Fruit fly (Drosophila melanogaster) whole organism, embryonic: ENCODE measurements around the gene HINT1.

Source experiments
- Atf-2 ChIP-seq: fragments of 200-800 bp; sonication (Bioruptor generic); optimal IDR thresholded peaks from 2 replicates; lab custom pipeline; 2016; ENCODE audit warnings: missing biosample characterization, missing genetic modification characterization
- Awh ChIP-seq: fragments of 200-800 bp; sonication (Bioruptor generic); IDR thresholded peaks from 2 replicates; pipeline ENCODE4, ENCODE4 v1.3.6; 2022; ENCODE audit warnings: missing biosample characterization, missing genetic modification characterization
- CG10543 ChIP-seq: fragments of 200-800 bp; sonication (Bioruptor generic); optimal IDR thresholded peaks from 3 replicates; lab custom pipeline; 2017; ENCODE audit warnings: missing biosample characterization, mild to moderate bottlenecking, missing genetic modification characterization, moderate library complexity
- CG11085 ChIP-seq: fragments of 200-800 bp; sonication (Bioruptor generic); IDR thresholded peaks from 2 replicates; pipeline ENCODE4 v1.3.6; 2022; ENCODE audit warnings: missing biosample characterization, missing genetic modification characterization
- CG11093 ChIP-seq: fragments of 200-800 bp; sonication (Bioruptor generic); IDR thresholded peaks from 3 replicates; pipeline ENCODE4 v1.3.6; 2022; ENCODE audit warnings: missing biosample characterization, missing genetic modification characterization
- CG11723 ChIP-seq: fragments of 200-800 bp; sonication (Bioruptor generic); optimal IDR thresholded peaks from 2 replicates; lab custom pipeline; 2017; ENCODE audit warnings: missing biosample characterization, mild to moderate bottlenecking, missing genetic modification characterization
- CG12769 ChIP-seq: fragments of 200-800 bp; sonication (Bioruptor generic); optimal IDR thresholded peaks from 2 replicates; lab custom pipeline; 2019; ENCODE audit warnings: missing biosample characterization, mild to moderate bottlenecking, missing genetic modification characterization, moderate library complexity
- CG13123 ChIP-seq: fragments of 200-800 bp; sonication (Bioruptor generic); optimal IDR thresholded peaks from 2 replicates; lab custom pipeline; 2016; ENCODE audit warnings: missing biosample characterization, missing genetic modification characterization
- CG15011 ChIP-seq: fragments of 200-800 bp; sonication (Bioruptor generic); optimal IDR thresholded peaks from 3 replicates; lab custom pipeline; 2018; ENCODE audit warnings: missing biosample characterization, mild to moderate bottlenecking, missing genetic modification characterization
- CG15601 ChIP-seq: fragments of 200-800 bp; sonication (Bioruptor generic); optimal IDR thresholded peaks from 3 replicates; lab custom pipeline; 2019; ENCODE audit warnings: missing biosample characterization, mild to moderate bottlenecking, missing genetic modification characterization, moderate library complexity
- CG17385 ChIP-seq: fragments of 200-800 bp; sonication (Bioruptor generic); optimal IDR thresholded peaks from 3 replicates; lab custom pipeline; 2018; ENCODE audit warnings: missing biosample characterization, mild to moderate bottlenecking, missing genetic modification characterization
- CG18764 ChIP-seq: fragments of 200-800 bp; sonication (Bioruptor generic); optimal IDR thresholded peaks from 3 replicates; lab custom pipeline; 2016; ENCODE audit warnings: missing biosample characterization, missing genetic modification characterization
- CG31441 ChIP-seq: fragments of 200-800 bp; sonication (Bioruptor generic); IDR thresholded peaks from 2 replicates; pipeline ENCODE4 v1.3.6; 2022; ENCODE audit warnings: missing biosample characterization, missing genetic modification characterization
- CG3281 ChIP-seq: fragments of 200-800 bp; sonication (Bioruptor generic); optimal IDR thresholded peaks from 3 replicates; lab custom pipeline; 2017; ENCODE audit warnings: missing biosample characterization, mild to moderate bottlenecking, missing genetic modification characterization
- CG33557 ChIP-seq: fragments of 200-800 bp; sonication (Bioruptor generic); optimal IDR thresholded peaks from 2 replicates; lab custom pipeline; 2019; ENCODE audit warnings: missing biosample characterization, mild to moderate bottlenecking, missing genetic modification characterization, moderate library complexity
- CG4404 ChIP-seq: fragments of 200-800 bp; sonication (Bioruptor generic); IDR thresholded peaks from 2 replicates; pipeline ENCODE4 v1.3.6; 2022; ENCODE audit warnings: missing biosample characterization, missing genetic modification characterization
- CG4424 ChIP-seq: fragments of 200-800 bp; sonication (Bioruptor generic); optimal IDR thresholded peaks from 3 replicates; lab custom pipeline; 2016; ENCODE audit warnings: missing biosample characterization, missing genetic modification characterization
- CG6683 ChIP-seq: fragments of 200-800 bp; sonication (Bioruptor generic); optimal IDR thresholded peaks from 2 replicates; lab custom pipeline; 2017; ENCODE audit warnings: missing biosample characterization, mild to moderate bottlenecking, missing genetic modification characterization, missing genetic modification reagents
- CG8478 ChIP-seq: fragments of >200 bp; optimal IDR thresholded peaks from 2 replicates; lab custom pipeline; 2018
- Deaf1 ChIP-seq: fragments of 200-800 bp; optimal IDR thresholded peaks from 3 replicates; lab custom pipeline; 2019; ENCODE audit warnings: missing biosample characterization, mild to moderate bottlenecking, missing genetic modification characterization, moderate library complexity
- Dip2 ChIP-seq: fragments of 200-800 bp; sonication (Bioruptor generic); IDR thresholded peaks from 2 replicates; pipeline ENCODE4 v1.3.6; 2022; ENCODE audit warnings: missing biosample characterization, missing genetic modification characterization
- Eip74EF ChIP-seq, 2 experiments: fragments of 200-800 bp in 1 of 2; fragments of >200 bp in 1 of 2; sonication (Bioruptor generic) in 1 of 2; optimal IDR thresholded peaks; 2 replicates each; lab custom pipeline; 2017 to 2019; ENCODE audit warnings: missing biosample characterization in 2 of 2, missing genetic modification characterization in 2 of 2, mild to moderate bottlenecking in 1 of 2, moderate library complexity in 1 of 2
- Fer1 ChIP-seq: fragments of 200-800 bp; sonication (Bioruptor generic); optimal IDR thresholded peaks from 2 replicates; lab custom pipeline; 2017; ENCODE audit warnings: missing biosample characterization, mild to moderate bottlenecking, missing genetic modification characterization
- HLH54F ChIP-seq: fragments of 200-800 bp; sonication (Bioruptor generic); optimal IDR thresholded peaks from 3 replicates; lab custom pipeline; 2016; ENCODE audit warnings: missing biosample characterization, missing genetic modification characterization
- Hey ChIP-seq: fragments of 200-800 bp; sonication (Bioruptor generic); optimal IDR thresholded peaks from 3 replicates; lab custom pipeline; 2018; ENCODE audit warnings: missing biosample characterization, mild to moderate bottlenecking, missing genetic modification characterization
- Hmx ChIP-seq: fragments of 200-800 bp; sonication (Bioruptor generic); optimal IDR thresholded peaks from 2 replicates; lab custom pipeline; 2016; ENCODE audit warnings: missing biosample characterization, missing genetic modification characterization
- Mrtf ChIP-seq: fragments of 200-800 bp; sonication (Bioruptor generic); IDR thresholded peaks from 3 replicates; pipeline ENCODE4 v1.3.6; 2022; ENCODE audit warnings: missing biosample characterization, missing genetic modification characterization
- NC2α ChIP-seq: fragments of 200-800 bp; sonication (Bioruptor generic); optimal IDR thresholded peaks from 2 replicates; lab custom pipeline; 2016; ENCODE audit warnings: missing biosample characterization, missing genetic modification characterization
- Neu2 ChIP-seq: fragments of 200-800 bp; sonication (Bioruptor generic); optimal IDR thresholded peaks from 3 replicates; lab custom pipeline; 2016; ENCODE audit warnings: missing biosample characterization, missing genetic modification characterization, borderline replicate concordance
- Optix ChIP-seq: fragments of 200-800 bp; sonication (Bioruptor generic); IDR thresholded peaks from 3 replicates; pipeline ENCODE4 v1.3.6; 2022; ENCODE audit warnings: missing biosample characterization, missing genetic modification characterization
- bigmax ChIP-seq: fragments of 200-800 bp; sonication (Bioruptor generic); optimal IDR thresholded peaks from 2 replicates; lab custom pipeline; 2018; ENCODE audit warnings: missing biosample characterization, mild to moderate bottlenecking, missing genetic modification characterization
- ci ChIP-seq: fragments of 200-800 bp; sonication (Bioruptor generic); IDR thresholded peaks from 3 replicates; pipeline ENCODE4 v1.3.6; 2022; ENCODE audit warnings: missing biosample characterization, missing genetic modification characterization
- emc ChIP-seq: fragments of 200-800 bp; sonication (Bioruptor generic); optimal IDR thresholded peaks from 2 replicates; lab custom pipeline; 2016; ENCODE audit warnings: missing biosample characterization, missing genetic modification characterization
- ewg ChIP-seq: fragments of 200-800 bp; sonication (Bioruptor generic); optimal IDR thresholded peaks from 3 replicates; lab custom pipeline; 2017; ENCODE audit warnings: mild to moderate bottlenecking, missing biosample characterization, missing genetic modification reagents, missing genetic modification characterization
- eyg ChIP-seq: fragments of 200-800 bp; sonication (Bioruptor generic); optimal IDR thresholded peaks from 3 replicates; lab custom pipeline; 2016; ENCODE audit warnings: missing biosample characterization, missing genetic modification characterization
- gsb ChIP-seq: fragments of 200-800 bp; sonication (Bioruptor generic); IDR thresholded peaks from 2 replicates; pipeline ENCODE4 v1.3.6; 2022; ENCODE audit warnings: missing biosample characterization, missing genetic modification characterization
- gsb-n ChIP-seq: fragments of 200-800 bp; sonication (Bioruptor generic); optimal IDR thresholded peaks from 3 replicates; lab custom pipeline; 2018; ENCODE audit warnings: missing biosample characterization, mild to moderate bottlenecking, missing genetic modification characterization
- hkb ChIP-seq, 2 experiments: fragments of 200-800 bp in 1 of 2; fragments of >200 bp in 1 of 2; sonication (Bioruptor generic) in 1 of 2; IDR thresholded peaks in 1 of 2; optimal IDR thresholded peaks in 1 of 2; 2 replicates each; pipeline versions ENCODE4 v1.3.6 to Lab custom; 2017 to 2022; ENCODE audit warnings: missing biosample characterization in 1 of 2, missing genetic modification characterization in 1 of 2
- mirr ChIP-seq: fragments of 200-800 bp; sonication (Bioruptor generic); optimal IDR thresholded peaks from 3 replicates; lab custom pipeline; 2018; ENCODE audit warnings: missing biosample characterization, mild to moderate bottlenecking, missing genetic modification characterization
- pfk ChIP-seq: fragments of 200-800 bp; sonication (Bioruptor generic); optimal IDR thresholded peaks from 2 replicates; lab custom pipeline; 2018; ENCODE audit warnings: missing biosample characterization, mild to moderate bottlenecking, missing genetic modification characterization, moderate library complexity
- psq ChIP-seq: fragments of 200-800 bp; sonication (Bioruptor generic); optimal IDR thresholded peaks from 2 replicates; lab custom pipeline; 2017; ENCODE audit warnings: missing biosample characterization, missing genetic modification characterization
- pum ChIP-seq: fragments of 200-800 bp; sonication (Bioruptor generic); optimal IDR thresholded peaks from 2 replicates; lab custom pipeline; 2016; ENCODE audit warnings: missing biosample characterization, missing genetic modification characterization
- pzg ChIP-seq: fragments of 200-800 bp; sonication (Bioruptor generic); optimal IDR thresholded peaks from 3 replicates; lab custom pipeline; 2018; ENCODE audit warnings: missing biosample characterization, mild to moderate bottlenecking, missing genetic modification characterization, moderate library complexity
- rib ChIP-seq: fragments of 200-800 bp; sonication (Bioruptor generic); IDR thresholded peaks from 2 replicates; pipeline ENCODE4 v1.3.6; 2022; ENCODE audit warnings: missing biosample characterization, missing genetic modification characterization
- sens ChIP-seq: fragments of 200-800 bp; sonication (Bioruptor generic); peaks from one replicate; lab custom pipeline; 2016; ENCODE audit warnings: missing biosample characterization, missing genetic modification characterization
- sisA ChIP-seq: fragments of 200-800 bp; sonication (Bioruptor generic); IDR thresholded peaks from 2 replicates; pipeline ENCODE4 v1.3.6; 2022; ENCODE audit warnings: missing biosample characterization, missing genetic modification characterization
- slbo ChIP-seq: fragments of 200-800 bp; sonication (Bioruptor generic); IDR thresholded peaks from 2 replicates; pipeline ENCODE4 v1.3.6; 2022; ENCODE audit warnings: missing biosample characterization, missing genetic modification characterization
- stc ChIP-seq: fragments of 200-800 bp; sonication (Bioruptor generic); IDR thresholded peaks from 2 replicates; pipeline ENCODE4 v1.3.6; 2022; ENCODE audit warnings: missing biosample characterization, missing genetic modification characterization
- vnd ChIP-seq: fragments of 200-800 bp; sonication (Bioruptor generic); IDR thresholded peaks from 3 replicates; pipeline ENCODE4 v1.3.6; 2022; ENCODE audit warnings: missing biosample characterization, missing genetic modification characterization; ENCODE audit not compliant: partially characterized antibody
- zfh1 ChIP-seq: fragments of 200-800 bp; sonication (Bioruptor generic); IDR thresholded peaks from 3 replicates; pipeline ENCODE4 v1.3.6; 2022; ENCODE audit warnings: missing biosample characterization, missing genetic modification characterization

The HINT1 gene

DNA sequence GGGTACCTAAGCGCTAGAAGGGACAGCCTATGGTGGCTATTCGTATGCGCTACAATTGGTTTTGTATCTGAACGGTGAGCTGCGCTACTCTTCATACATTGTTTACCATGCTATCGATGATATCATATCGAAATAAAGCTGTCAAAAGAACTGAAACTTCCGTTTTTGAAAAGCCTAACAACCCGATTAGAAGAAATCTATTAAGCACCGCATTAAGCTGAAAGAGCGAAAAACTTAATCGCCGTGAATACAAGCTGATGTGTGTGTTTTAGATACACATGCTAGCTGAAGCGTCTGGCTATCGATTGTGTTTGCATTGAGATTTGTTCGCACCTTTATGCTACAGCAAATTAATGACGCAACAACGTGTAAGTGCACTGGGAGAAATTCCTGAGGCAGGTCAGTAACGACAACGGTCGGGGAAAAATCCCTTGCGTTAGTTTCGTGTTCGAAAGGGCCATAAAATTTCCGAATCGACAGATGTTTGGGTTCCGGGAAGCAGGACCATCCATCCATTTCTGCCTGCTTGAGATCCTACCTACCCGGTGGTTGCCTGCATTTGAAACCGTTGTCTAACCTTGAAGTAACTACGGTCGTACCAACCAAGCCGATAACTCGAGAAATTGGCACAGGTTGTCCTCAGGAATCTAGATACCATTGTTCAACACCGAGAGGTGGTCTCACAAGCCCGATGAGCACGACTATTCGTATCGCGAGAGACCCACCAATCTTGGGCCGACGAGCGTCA, 19.4 kb upstream of the HINT1 start (continued):
- TF ChIP-seq CG33557 (peak; percentile 33), CG12769 (tag; lab: Kevin White, UChicago) (peak; percentile 92), CG11085 (no peak), CG3281 (GFP tag; lab: Kevin White, UChicago) (peak; percentile 85), CG4424 (GFP tag; lab: Kevin White, UChicago) (peak; percentile 72), pfk (GFP tag; lab: Kevin White, UChicago) (peak; percentile 9), ci (GFP tag; lab: Robert Waterston, UW) (no peak), Hmx (peak; percentile 16), Optix (GFP tag; lab: Robert Waterston, UW) (no peak), gsb (GFP tag; lab: Robert Waterston, UW) (no peak), Neu2 (peak; percentile 0), sens (GFP tag; lab: Kevin White, UChicago) (peak; percentile 94), CG15601 (tag; lab: Kevin White, UChicago) (peak; percentile 68), hkb (optimal IDR thresholded peaks at IDR 0.05; lab: Kevin White, UChicago) (no peak), hkb (GFP tag; IDR thresholded peaks at IDR 0.05; lab: Robert Waterston, UW) (no peak), emc (GFP tag; lab: Kevin White, UChicago) (peak; percentile 62), eyg (GFP tag; lab: Kevin White, UChicago) (no peak), CG11723 (GFP tag; lab: Kevin White, UChicago) (peak; percentile 13), CG17385 (GFP tag; lab: Kevin White, UChicago) (peak; percentile 69), Atf-2 (GFP tag; lab: Kevin White, UChicago) (peak; percentile 57), CG13123 (GFP tag; lab: Kevin White, UChicago) (peak; percentile 5), CG15011 (GFP tag; lab: Kevin White, UChicago) (peak; percentile 71), Eip74EF (GFP tag; optimal IDR thresholded peaks at IDR 0.05; lab: Kevin White, UChicago) (peak in 1 of 2 experiments; percentile 83), CG31441 (GFP tag; lab: Robert Waterston, UW) (no peak), stc (GFP tag; lab: Robert Waterston, UW) (no peak), mirr (peak; percentile 87), CG18764 (peak; percentile 67), Awh (GFP tag; lab: Robert Waterston, UW) (no peak), rib (no peak), CG6683 (GFP tag; lab: Kevin White, UChicago) (peak; percentile 52), HLH54F (GFP tag; lab: Kevin White, UChicago) (peak; percentile 75), slbo (GFP tag; lab: Robert Waterston, UW) (no peak), gsb-n (peak; percentile 73), CG8478 (lab: Kevin White, UChicago) (no peak), CG4404 (GFP tag; lab: Robert Waterston, UW) (no peak), bigmax (peak; percentile 55), ewg (GFP tag; lab: Kevin White, UChicago) (peak; percentile 54), Dip2 (GFP tag; lab: Robert Waterston, UW) (no peak), CG10543 (peak; percentile 84), pzg (GFP tag; lab: Kevin White, UChicago) (peak; percentile 22), psq (peak; percentile 33), vnd (GFP tag; lab: Robert Waterston, UW) (no peak), pum (peak; percentile 79), CG11093 (peak; percentile 81; the same call in 2 of the 3 replicates), Fer1 (GFP tag; lab: Kevin White, UChicago) (peak; percentile 86), sisA (GFP tag; lab: Robert Waterston, UW) (no peak), Mrtf (GFP tag; lab: Robert Waterston, UW) (no peak), NC2α (GFP tag; lab: Kevin White, UChicago) (peak; percentile 19), Hey (tag; lab: Kevin White, UChicago) (no peak), zfh1 (GFP tag; lab: Robert Waterston, UW) (no peak), Deaf1 (tag; lab: Kevin White, UChicago) (peak; percentile 86)
